Worm (Caenorhabditis elegans): Measurements from ENCODE around the gene C53C11.1.

Gene C53C11.1

ce11 chrX:17320572-17320971, 20.0 kb upstream of the C53C11.1 start:
- no peak for TF ChIP-seq pat-9 (tag; optimal IDR thresholded peaks at IDR 0.05)

ce11 chrX:17324954-17325353, 15.6 kb upstream of the C53C11.1 start:
- TF ChIP-seq ceh-30 (tag; optimal IDR thresholded peaks at IDR 0.05) (no peak), pqm-1 (tag; optimal IDR thresholded peaks at IDR 0.05) (no peak), nfya-1 (tag; optimal IDR thresholded peaks at IDR 0.05) (no peak), ets-4 (tag; optimal IDR thresholded peaks at IDR 0.05) (no peak), npax-4 (tag; optimal IDR thresholded peaks at IDR 0.05) (no peak), Y22D7AL.16 (tag; optimal IDR thresholded peaks at IDR 0.05) (no peak), ztf-16 (tag; optimal IDR thresholded peaks at IDR 0.05) (no peak), hlh-15 (tag; optimal IDR thresholded peaks at IDR 0.05) (no peak), ceh-2 (tag; optimal IDR thresholded peaks at IDR 0.05) (no peak), madf-2 (tag; optimal IDR thresholded peaks at IDR 0.05) (no peak), dmd-4 (tag; optimal IDR thresholded peaks at IDR 0.05; ENCODE audit: borderline replicate concordance) (no peak), unc-42 (tag; optimal IDR thresholded peaks at IDR 0.05) (no peak), ceh-6 (GFP tag; optimal IDR thresholded peaks at IDR 0.05) (no peak), hlh-6 (tag; optimal IDR thresholded peaks at IDR 0.05) (no peak), ceh-22 (tag; optimal IDR thresholded peaks at IDR 0.05) (no peak), rnt-1 (tag; optimal IDR thresholded peaks at IDR 0.05) (no peak)

ce11 chrX:17327226-17327625, 13.4 kb upstream of the C53C11.1 start:
- TF ChIP-seq pqm-1 (tag; optimal IDR thresholded peaks at IDR 0.05) (no peak), hlh-13 (GFP tag; optimal IDR thresholded peaks at IDR 0.05) (no peak), tbx-7 (tag; optimal IDR thresholded peaks at IDR 0.05) (no peak), ahr-1 (tag; optimal IDR thresholded peaks at IDR 0.05) (no peak), rnt-1 (tag; optimal IDR thresholded peaks at IDR 0.05) (no peak), mec-3 (tag; optimal IDR thresholded peaks at IDR 0.05; ENCODE audit: borderline replicate concordance) (no peak), dve-1 (tag; optimal IDR thresholded peaks at IDR 0.05) (no peak), ref-2 (tag; optimal IDR thresholded peaks at IDR 0.05) (no peak), Y22D7AL.16 (tag; optimal IDR thresholded peaks at IDR 0.05) (no peak), ttx-3 (tag; optimal IDR thresholded peaks at IDR 0.05) (no peak), pros-1 (tag; optimal IDR thresholded peaks at IDR 0.05) (no peak), pat-9 (tag; optimal IDR thresholded peaks at IDR 0.05) (no peak), ama-1 (optimal IDR thresholded peaks at IDR 0.05) (no peak), hlh-8 (tag; optimal IDR thresholded peaks at IDR 0.05) (no peak), ceh-48 (tag; optimal IDR thresholded peaks at IDR 0.05) (no peak), nfya-1 (tag; optimal IDR thresholded peaks at IDR 0.05) (no peak)

- no peak for TF ChIP-seq K02D7.2 (tag; optimal IDR thresholded peaks at IDR 0.05)
These were observed 11.5 kb upstream of the C53C11.1 start for ce11 chrX:17329075-17329474.

- peak; percentile 26 for TF ChIP-seq ref-2 (tag; optimal IDR thresholded peaks at IDR 0.05)
- no peak for TF ChIP-seq zip-5 (tag; optimal IDR thresholded peaks at IDR 0.05)
- peak; percentile 53 for TF ChIP-seq elt-2 (tag; optimal IDR thresholded peaks at IDR 0.05)
- TF ChIP-seq fkh-6 (tag; optimal IDR thresholded peaks at IDR 0.05): no peak
- no peak for TF ChIP-seq ceh-30 (tag; optimal IDR thresholded peaks at IDR 0.05)
- TF ChIP-seq unc-42 (tag; optimal IDR thresholded peaks at IDR 0.05): no peak
- peak; percentile 4 for TF ChIP-seq pha-2 (tag; optimal IDR thresholded peaks at IDR 0.05)
These were observed 10.0 kb upstream of the C53C11.1 start for ce11 chrX:17330574-17330973.

ce11 chrX:17333752-17334151, 6.8 kb upstream of the C53C11.1 start, which contains the start of gene C53C11.5:
Gene C53C11.5 (plus strand): TSS chrX:17334052.
- no peak for TF ChIP-seq F13H6.1 (tag; optimal IDR thresholded peaks at IDR 0.05)
- no peak for TF ChIP-seq pqm-1 (tag; optimal IDR thresholded peaks at IDR 0.05)
- no peak for TF ChIP-seq fax-1 (tag; optimal IDR thresholded peaks at IDR 0.05)
- TF ChIP-seq hlh-30 (tag; optimal IDR thresholded peaks at IDR 0.05; ENCODE audit: insufficient read depth): no peak
- no peak for TF ChIP-seq elt-4 (tag; optimal IDR thresholded peaks at IDR 0.05)
- no peak for TF ChIP-seq tbx-7 (tag; optimal IDR thresholded peaks at IDR 0.05)
- TF ChIP-seq unc-42 (tag; optimal IDR thresholded peaks at IDR 0.05): no peak
- no peak for TF ChIP-seq rnt-1 (tag; optimal IDR thresholded peaks at IDR 0.05)
- TF ChIP-seq ref-2 (tag; optimal IDR thresholded peaks at IDR 0.05): no peak
- TF ChIP-seq pros-1 (tag; optimal IDR thresholded peaks at IDR 0.05): no peak
- no peak for TF ChIP-seq pax-1 (tag; optimal IDR thresholded peaks at IDR 0.05)
- TF ChIP-seq ceh-48 (tag; optimal IDR thresholded peaks at IDR 0.05): no peak
- TF ChIP-seq Y22D7AL.16 (tag; optimal IDR thresholded peaks at IDR 0.05): no peak
- TF ChIP-seq nhr-232 (tag; optimal IDR thresholded peaks at IDR 0.05): no peak
- no peak for TF ChIP-seq pha-4 (tag; optimal IDR thresholded peaks at IDR 0.05)
- no peak for TF ChIP-seq odd-2 (tag; optimal IDR thresholded peaks at IDR 0.05)

Data from whole organism, late embryonic.